Worm (Caenorhabditis elegans): ENCODE data around the gene K07E12.2.

DNA sequence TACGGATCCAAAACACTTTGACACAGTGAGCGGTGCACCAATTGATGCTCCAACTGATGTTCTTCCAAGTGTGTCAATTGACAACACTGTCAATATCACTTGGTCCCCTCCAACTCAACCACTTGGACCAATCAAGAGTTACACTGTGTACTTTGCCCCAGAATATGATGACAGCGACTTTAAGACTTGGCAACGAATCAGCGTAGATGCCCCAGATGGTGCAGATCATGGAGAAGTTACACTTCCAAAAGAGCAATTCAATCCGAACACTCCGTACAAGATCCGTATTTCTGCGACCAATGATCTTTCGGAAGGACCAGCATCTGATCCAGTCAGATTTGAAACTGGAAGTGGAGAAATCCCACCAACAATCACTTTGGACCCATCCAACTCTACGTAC lies 15.5 kb downstream of the K07E12.2 start:
- TF ChIP-seq ama-1 (optimal IDR thresholded peaks at IDR 0.05) (no peak), hnd-1 (tag; optimal IDR thresholded peaks at IDR 0.05) (no peak)
